Worm (Caenorhabditis elegans) whole organism, L3 larva: ENCODE measurements around the gene ssu-2.

Experiments
- ZK546.5 ChIP-seq: sonication (generic microtip); optimal IDR thresholded peaks from 2 replicates; lab custom pipeline; 2017; ENCODE audit warnings: missing biosample characterization, missing genetic modification characterization
- ama-1 ChIP-seq: fragments of 150-350 bp; optimal IDR thresholded peaks from 2 replicates; lab custom pipeline; 2018
- ceh-28 ChIP-seq: fragments of 150-350 bp; optimal IDR thresholded peaks from 2 replicates; lab custom pipeline; 2014; ENCODE audit warnings: missing biosample characterization, missing genetic modification reagents, missing genetic modification characterization
- ceh-82 ChIP-seq: fragments of 150-350 bp; optimal IDR thresholded peaks from 2 replicates; lab custom pipeline; 2014; ENCODE audit warnings: missing biosample characterization, missing genetic modification characterization
- daf-12 ChIP-seq: fragments of 150-350 bp; optimal IDR thresholded peaks from 2 replicates; lab custom pipeline; 2014; ENCODE audit warnings: missing biosample characterization, missing genetic modification reagents, missing genetic modification characterization
- egl-27 ChIP-seq: sonication (generic microtip); optimal IDR thresholded peaks from 4 replicates; lab custom pipeline; 2017; ENCODE audit warnings: missing biosample characterization, missing genetic modification reagents, missing genetic modification characterization
- egl-5 ChIP-seq: fragments of 150-350 bp; optimal IDR thresholded peaks from 2 replicates; lab custom pipeline; 2017; ENCODE audit warnings: missing biosample characterization, missing genetic modification reagents, missing genetic modification characterization, inconsistent platforms
- elt-1 ChIP-seq: fragments of 150-350 bp; optimal IDR thresholded peaks from 2 replicates; lab custom pipeline; 2014; ENCODE audit warnings: missing biosample characterization, missing genetic modification characterization
- elt-2 ChIP-seq: sonication (generic microtip); optimal IDR thresholded peaks from 2 replicates; lab custom pipeline; 2016; ENCODE audit warnings: missing genetic modification reagents, mild to moderate bottlenecking, missing genetic modification characterization, missing compliant biosample characterization
- elt-3 ChIP-seq, 3 experiments: fragments of 150-350 bp in 1 of 3; sonication (generic microtip) in 2 of 3; optimal IDR thresholded peaks; 2 replicates in 2 of 3; 4 replicates in 1 of 3; lab custom pipeline; 2014 to 2017; ENCODE audit warnings: missing biosample characterization in 3 of 3, missing genetic modification characterization in 3 of 3
- eor-1 ChIP-seq, 2 experiments: fragments of 150-350 bp; optimal IDR thresholded peaks; 2 replicates each; lab custom pipeline; 2014 to 2018; ENCODE audit warnings: missing biosample characterization in 2 of 2, missing genetic modification characterization in 2 of 2
- fkh-10 ChIP-seq: sonication (generic microtip); optimal IDR thresholded peaks from 2 replicates; lab custom pipeline; 2017; ENCODE audit warnings: missing biosample characterization, missing genetic modification reagents, missing genetic modification characterization
- fkh-2 ChIP-seq: fragments of 150-350 bp; optimal IDR thresholded peaks from 2 replicates; lab custom pipeline; 2014; ENCODE audit warnings: missing biosample characterization, missing genetic modification reagents, missing genetic modification characterization
- fos-1 ChIP-seq: fragments of 150-350 bp; optimal IDR thresholded peaks from 2 replicates; lab custom pipeline; 2014; ENCODE audit warnings: missing biosample characterization, missing genetic modification characterization
- hmg-11 ChIP-seq: sonication (generic microtip); optimal IDR thresholded peaks from 2 replicates; lab custom pipeline; 2016; ENCODE audit warnings: missing genetic modification characterization, missing compliant biosample characterization
- lin-15B ChIP-seq: fragments of 150-350 bp; optimal IDR thresholded peaks from 2 replicates; lab custom pipeline; 2014; ENCODE audit warnings: missing biosample characterization, missing genetic modification characterization
- lsy-12 ChIP-seq: sonication (generic microtip); optimal IDR thresholded peaks from 2 replicates; lab custom pipeline; 2016; ENCODE audit warnings: mild to moderate bottlenecking, missing genetic modification characterization, missing compliant biosample characterization
- nfya-1 ChIP-seq: sonication (generic microtip); optimal IDR thresholded peaks from 2 replicates; lab custom pipeline; 2017; ENCODE audit warnings: missing genetic modification characterization, mild to moderate bottlenecking, missing compliant biosample characterization, antibody characterized with exemption, moderate library complexity; ENCODE audit not compliant: insufficient read depth
- nhr-11 ChIP-seq: fragments of 150-350 bp; optimal IDR thresholded peaks from 2 replicates; lab custom pipeline; 2014; ENCODE audit warnings: missing biosample characterization, missing genetic modification characterization
- nhr-12 ChIP-seq: fragments of 150-350 bp; optimal IDR thresholded peaks from 2 replicates; lab custom pipeline; 2014; ENCODE audit warnings: missing biosample characterization, missing genetic modification characterization
- nhr-23 ChIP-seq: fragments of 150-350 bp; optimal IDR thresholded peaks from 2 replicates; lab custom pipeline; 2014; ENCODE audit warnings: missing biosample characterization, missing genetic modification reagents, missing genetic modification characterization
- nhr-237 ChIP-seq: fragments of 150-350 bp; optimal IDR thresholded peaks from 2 replicates; lab custom pipeline; 2014; ENCODE audit warnings: missing biosample characterization, missing genetic modification characterization
- nhr-25 ChIP-seq: sonication (generic microtip); optimal IDR thresholded peaks from 2 replicates; lab custom pipeline; 2017; ENCODE audit warnings: missing biosample characterization, missing genetic modification characterization
- nhr-28 ChIP-seq: fragments of 150-350 bp; optimal IDR thresholded peaks from 2 replicates; lab custom pipeline; 2014; ENCODE audit warnings: missing biosample characterization, missing genetic modification characterization
- nhr-43 ChIP-seq: sonication (generic microtip); optimal IDR thresholded peaks from 2 replicates; lab custom pipeline; 2016; ENCODE audit warnings: mild to moderate bottlenecking, missing genetic modification characterization, missing compliant biosample characterization; ENCODE audit not compliant: poor library complexity, severe bottlenecking
- nhr-67 ChIP-seq: fragments of 150-350 bp; optimal IDR thresholded peaks from 2 replicates; lab custom pipeline; 2014; ENCODE audit warnings: missing biosample characterization, missing genetic modification characterization
- nhr-76 ChIP-seq: fragments of 150-350 bp; sonication (generic microtip); optimal IDR thresholded peaks from 5 replicates; lab custom pipeline; 2014; ENCODE audit warnings: missing biosample characterization, missing genetic modification characterization
- nhr-77 ChIP-seq: fragments of 150-350 bp; optimal IDR thresholded peaks from 2 replicates; lab custom pipeline; 2014; ENCODE audit warnings: missing biosample characterization, missing genetic modification characterization
- pqm-1 ChIP-seq: fragments of 150-350 bp; optimal IDR thresholded peaks from 2 replicates; lab custom pipeline; 2017; ENCODE audit warnings: missing biosample characterization, missing genetic modification characterization, inconsistent platforms
- sea-2 ChIP-seq: fragments of 150-350 bp; sonication (generic microtip); optimal IDR thresholded peaks from 4 replicates; lab custom pipeline; 2014; ENCODE audit warnings: missing biosample characterization, missing genetic modification reagents, missing genetic modification characterization
- skn-1 ChIP-seq: fragments of 150-350 bp; optimal IDR thresholded peaks from 2 replicates; lab custom pipeline; 2014; ENCODE audit warnings: missing biosample characterization, missing genetic modification characterization
- tbx-2 ChIP-seq: sonication (generic microtip); optimal IDR thresholded peaks from 2 replicates; lab custom pipeline; 2016; ENCODE audit warnings: mild to moderate bottlenecking, missing genetic modification characterization, missing compliant biosample characterization
- unc-39 ChIP-seq: sonication (generic microtip); optimal IDR thresholded peaks from 4 replicates; lab custom pipeline; 2017; ENCODE audit warnings: missing biosample characterization, missing genetic modification characterization
- zag-1 ChIP-seq: fragments of 150-350 bp; optimal IDR thresholded peaks from 2 replicates; lab custom pipeline; 2014; ENCODE audit warnings: missing biosample characterization, missing genetic modification characterization
- ztf-11 ChIP-seq: fragments of 150-350 bp; optimal IDR thresholded peaks from 2 replicates; lab custom pipeline; 2014; ENCODE audit warnings: missing biosample characterization, missing genetic modification characterization

ssu-2 gene

DNA sequence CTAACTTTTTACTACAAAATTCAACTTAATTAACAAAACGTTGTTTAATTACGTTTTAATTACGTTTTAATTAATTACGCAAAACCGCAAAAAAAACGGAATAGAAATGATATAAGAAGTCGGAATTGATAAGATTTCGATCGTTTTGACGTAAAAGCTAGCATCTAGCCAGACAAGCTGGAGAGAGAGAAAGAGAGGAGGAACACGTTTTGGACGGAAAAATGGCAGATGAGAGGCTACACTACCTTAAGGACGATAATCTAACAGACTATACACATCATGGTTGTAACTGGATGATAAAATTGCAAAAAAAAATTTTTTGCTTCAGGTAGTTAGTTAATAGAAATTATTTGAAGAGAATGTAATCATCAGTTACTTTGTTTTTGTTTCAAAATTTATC lies 23.1 kb downstream of the ssu-2 start:
- no peak for TF ChIP-seq nhr-11 (tag; lab: Kevin White, UChicago)
- no peak for TF ChIP-seq ceh-82 (tag; lab: Kevin White, UChicago)
- no peak for TF ChIP-seq fkh-2 (tag; lab: Kevin White, UChicago)
- no peak for TF ChIP-seq lsy-12 (tag; lab: Kevin White, UChicago)

DNA sequence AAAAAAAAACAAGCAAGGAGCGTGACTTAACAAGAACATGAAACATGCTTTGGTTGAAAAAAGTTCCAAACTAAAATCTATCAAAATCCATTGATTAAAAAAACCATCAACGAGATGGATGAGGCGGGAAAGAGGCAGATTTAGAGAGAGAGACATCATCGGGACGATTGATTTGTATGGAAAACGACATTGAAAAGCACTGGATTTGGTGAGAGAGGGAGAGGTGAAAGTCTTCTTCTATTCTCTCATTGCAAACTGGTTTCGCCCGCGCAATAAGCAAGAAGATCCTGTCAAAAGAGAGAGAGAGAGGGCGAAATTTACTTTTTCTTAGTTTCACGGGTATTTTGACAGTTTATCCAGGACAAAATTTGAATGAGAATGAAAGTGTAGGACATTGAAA lies 24.1 kb downstream of the ssu-2 start:
- TF ChIP-seq nhr-67 (tag; lab: Kevin White, UChicago) (no peak), fos-1 (no peak), tbx-2 (no peak), egl-5 (tag; lab: Kevin White, UChicago) (no peak), nhr-25 (tag; lab: Kevin White, UChicago) (peak; percentile 52), lsy-12 (tag; lab: Kevin White, UChicago) (no peak), nhr-43 (peak; percentile 1), sea-2 (GFP tag; lab: Kevin White, UChicago) (no peak), lin-15B (no peak), pqm-1 (tag; lab: Kevin White, UChicago) (no peak), fkh-10 (no peak), zag-1 (no peak), nhr-28 (tag; lab: Kevin White, UChicago) (no peak), nfya-1 (tag; lab: Kevin White, UChicago) (no peak), nhr-76 (tag; lab: Kevin White, UChicago) (no peak), nhr-77 (tag; lab: Kevin White, UChicago) (no peak), nhr-23 (tag; lab: Kevin White, UChicago) (peak; percentile 5), nhr-12 (tag; lab: Kevin White, UChicago) (no peak), daf-12 (no peak)

DNA sequence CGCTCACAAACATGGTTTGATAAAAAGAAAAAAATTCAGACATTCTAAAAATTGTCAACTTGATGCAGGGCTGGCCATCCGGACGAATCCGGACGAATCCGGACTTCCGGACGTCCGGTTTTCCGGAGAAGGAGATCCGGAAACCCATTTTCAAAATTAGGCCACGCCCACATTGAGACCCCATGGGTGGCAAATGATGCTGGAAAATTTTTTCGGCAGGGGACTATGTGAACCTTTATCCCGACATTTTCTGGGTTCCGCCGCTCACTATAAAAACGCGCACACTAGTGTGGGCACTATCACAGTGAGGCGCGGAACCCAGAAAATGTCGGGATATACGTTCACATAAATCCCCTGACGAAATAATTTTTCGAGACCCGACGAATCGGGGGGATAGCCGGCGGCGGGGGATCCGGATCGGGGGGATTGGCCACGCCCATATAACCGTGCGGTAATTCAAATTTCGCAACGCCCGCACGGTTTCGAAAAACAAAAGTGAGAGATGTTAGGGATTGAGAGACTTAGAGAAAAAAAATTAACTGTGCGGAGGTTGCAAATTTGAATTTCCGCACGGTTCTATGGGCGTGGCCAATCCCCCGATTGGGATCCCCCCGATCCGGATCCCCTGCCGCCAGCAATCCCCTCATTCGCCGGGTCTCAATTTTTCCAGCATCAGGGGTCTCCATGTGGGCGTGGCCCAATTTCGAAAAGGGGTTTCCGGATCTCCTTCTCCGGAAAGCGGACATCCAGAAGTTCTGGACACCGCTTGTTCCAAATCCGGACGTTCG lies 26.9 kb downstream of the ssu-2 start:
- TF ChIP-seq skn-1 (no peak), ceh-28 (no peak), egl-5 (tag; lab: Kevin White, UChicago) (no peak), elt-2 (tag; lab: Kevin White, UChicago) (no peak), nhr-23 (tag; lab: Kevin White, UChicago) (no peak), nhr-76 (tag; lab: Kevin White, UChicago) (no peak), ZK546.5 (tag; lab: Kevin White, UChicago) (no peak), hmg-11 (tag; lab: Kevin White, UChicago) (no peak), nfya-1 (tag; lab: Kevin White, UChicago) (no peak), unc-39 (tag; lab: Kevin White, UChicago) (no peak), fkh-10 (no peak), nhr-77 (tag; lab: Kevin White, UChicago) (no peak), eor-1 (tag; optimal IDR thresholded peaks at IDR 0.05; lab: Kevin White, UChicago) (no peak), ama-1 (lab: Kevin White, UChicago) (no peak), egl-27 (tag; lab: Kevin White, UChicago) (no peak)

DNA sequence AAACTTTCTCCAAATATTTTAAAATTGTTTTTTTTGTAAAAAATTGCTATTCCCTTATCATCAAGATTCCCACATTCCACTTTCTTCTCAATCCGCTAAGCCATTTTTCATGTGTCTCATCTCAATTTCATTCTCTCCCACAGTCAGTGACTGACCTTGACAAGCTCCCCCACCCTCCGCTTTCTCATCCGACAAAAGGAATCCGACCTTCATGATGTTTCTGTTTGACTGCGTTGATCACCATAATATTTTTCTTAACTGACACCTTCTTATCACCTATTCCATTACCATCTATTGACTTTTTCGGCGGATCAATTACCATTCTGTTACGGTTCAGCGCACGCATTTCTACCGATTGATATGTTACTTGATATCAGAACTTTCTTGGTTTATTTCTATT lies 28.0 kb downstream of the ssu-2 start:
- TF ChIP-seq nhr-25 (tag; lab: Kevin White, UChicago): peak; percentile 85
- peak; percentile 46 for TF ChIP-seq nhr-23 (tag; lab: Kevin White, UChicago)
- no peak for TF ChIP-seq ZK546.5 (tag; lab: Kevin White, UChicago)
- TF ChIP-seq elt-3 (tag; optimal IDR thresholded peaks at IDR 0.05; lab: Kevin White, UChicago): peak in 1 of 3 experiments; percentile 27

DNA sequence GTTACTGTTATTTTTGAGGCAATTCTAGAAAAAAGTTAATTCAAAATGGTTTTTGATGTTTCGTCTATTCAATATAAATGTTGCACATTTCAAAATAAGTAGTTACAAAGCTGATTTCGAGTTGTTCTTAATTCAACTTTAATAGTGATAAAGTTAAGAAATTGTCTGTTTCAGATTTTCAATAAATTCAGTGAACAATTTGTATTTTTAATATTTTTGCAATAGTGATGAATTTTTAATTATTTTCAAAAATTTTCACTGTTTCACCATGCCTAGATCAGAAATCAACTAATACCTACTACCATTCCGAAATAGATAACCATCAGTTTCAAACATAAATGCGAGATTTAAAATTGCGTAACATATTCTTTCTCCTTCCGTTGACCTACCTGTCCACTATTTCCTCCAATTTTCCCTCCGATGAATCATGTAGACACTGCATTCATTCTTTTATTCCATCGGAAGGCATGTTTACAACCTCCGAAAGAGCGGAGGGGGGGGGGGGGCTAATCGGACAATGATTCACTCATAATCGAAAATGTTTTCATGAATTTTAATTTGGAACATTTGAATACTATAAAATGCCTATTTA lies 29.1 kb downstream of the ssu-2 start:
- TF ChIP-seq ztf-11 (tag; lab: Kevin White, UChicago) (no peak), skn-1 (no peak), nhr-77 (tag; lab: Kevin White, UChicago) (no peak), nhr-28 (tag; lab: Kevin White, UChicago) (no peak), nhr-25 (tag; lab: Kevin White, UChicago) (peak; percentile 37), nhr-237 (tag; lab: Kevin White, UChicago) (no peak), ama-1 (lab: Kevin White, UChicago) (no peak), nhr-23 (tag; lab: Kevin White, UChicago) (peak; percentile 58), nhr-11 (tag; lab: Kevin White, UChicago) (no peak), nhr-43 (no peak), egl-5 (tag; lab: Kevin White, UChicago) (no peak), elt-1 (tag; lab: Kevin White, UChicago) (peak; percentile 5), fos-1 (no peak)
